Worm (Caenorhabditis elegans): ENCODE measurements around the gene nas-27.

- TF ChIP-seq nhr-11 (tag; optimal IDR thresholded peaks at IDR 0.05) (no peak), sox-4 (tag; optimal IDR thresholded peaks at IDR 0.05) (no peak)
Observed at ce11 chrII:1191853-1192252, 12.7 kb upstream of the nas-27 start.

All from whole organism, late embryonic.